Worm (Caenorhabditis elegans): ENCODE data around the gene tbx-31.

ce11 chrX:1667056-1667455 is 6.9 kb downstream of the tbx-31 start:
- TF ChIP-seq lin-1 (GFP tag; IDR thresholded peaks at IDR 0.05): no peak
- TF ChIP-seq nhr-48 (tag; optimal IDR thresholded peaks at IDR 0.05): no peak
- no peak for TF ChIP-seq ama-1 (optimal IDR thresholded peaks at IDR 0.05)
- TF ChIP-seq dve-1 (tag; optimal IDR thresholded peaks at IDR 0.05; ENCODE audit: insufficient read depth): no peak
- no peak for TF ChIP-seq set-16 (GFP tag; IDR thresholded peaks at IDR 0.05)
- no peak for TF ChIP-seq lim-7 (GFP tag; IDR thresholded peaks at IDR 0.05)
- TF ChIP-seq dpl-1 (GFP tag; optimal IDR thresholded peaks at IDR 0.05): no peak
